Fruit fly (Drosophila melanogaster) whole organism, prepupa: ENCODE data around the gene CG7115.

ENCODE experiments used
- Blimp-1 ChIP-seq: fragments of 200-800 bp; sonication (Bioruptor generic); optimal IDR thresholded peaks from 3 replicates; lab custom pipeline; 2017; ENCODE audit warnings: missing biosample characterization, missing genetic modification characterization, mild to moderate bottlenecking, moderate library complexity, missing genetic modification reagents
- CG10631 ChIP-seq: fragments of 200-800 bp; sonication (Bioruptor generic); optimal IDR thresholded peaks from 2 replicates; lab custom pipeline; 2016; ENCODE audit warnings: missing biosample characterization, missing genetic modification characterization
- CG10669 ChIP-seq: fragments of 200-800 bp; sonication (Bioruptor generic); optimal IDR thresholded peaks from 3 replicates; lab custom pipeline; 2018; ENCODE audit warnings: missing biosample characterization, mild to moderate bottlenecking, missing genetic modification characterization, moderate library complexity
- CG11762 ChIP-seq: fragments of 200-800 bp; sonication (Bioruptor generic); optimal IDR thresholded peaks from 3 replicates; lab custom pipeline; 2016; ENCODE audit warnings: missing biosample characterization, missing genetic modification characterization; ENCODE audit not compliant: insufficient read depth
- CG11902 ChIP-seq: fragments of 200-800 bp; sonication (Bioruptor generic); optimal IDR thresholded peaks from 3 replicates; lab custom pipeline; 2016; ENCODE audit warnings: missing biosample characterization, missing genetic modification characterization
- CG15336 ChIP-seq: fragments of 200-800 bp; sonication (Bioruptor generic); IDR thresholded peaks from 2 replicates; pipeline ENCODE4 v1.3.6; 2022; ENCODE audit warnings: missing biosample characterization, missing genetic modification characterization
- CG1621 ChIP-seq: fragments of 200-800 bp; sonication (Bioruptor generic); optimal IDR thresholded peaks from 3 replicates; lab custom pipeline; 2018; ENCODE audit warnings: missing biosample characterization, mild to moderate bottlenecking, missing genetic modification characterization
- CG16779 ChIP-seq: fragments of 200-800 bp; sonication (Bioruptor generic); optimal IDR thresholded peaks from 3 replicates; lab custom pipeline; 2017; ENCODE audit warnings: missing biosample characterization, mild to moderate bottlenecking, missing genetic modification characterization
- CG3032 ChIP-seq: fragments of 200-800 bp; optimal IDR thresholded peaks from 2 replicates; lab custom pipeline; 2019; ENCODE audit warnings: missing biosample characterization, mild to moderate bottlenecking, missing genetic modification characterization, moderate library complexity
- CG31627 ChIP-seq: fragments of 200-800 bp; sonication (Bioruptor generic); optimal IDR thresholded peaks from 3 replicates; lab custom pipeline; 2016; ENCODE audit warnings: missing biosample characterization, missing genetic modification characterization
- CG32006 ChIP-seq: fragments of 200-800 bp; sonication (Bioruptor generic); optimal IDR thresholded peaks from 3 replicates; lab custom pipeline; 2017; ENCODE audit warnings: missing biosample characterization, mild to moderate bottlenecking, missing genetic modification characterization
- CG3919 ChIP-seq: fragments of 200-800 bp; sonication (Bioruptor generic); optimal IDR thresholded peaks from 3 replicates; lab custom pipeline; 2016; ENCODE audit warnings: missing biosample characterization, missing genetic modification characterization
- CG4318 ChIP-seq: fragments of 200-800 bp; sonication (Bioruptor generic); optimal IDR thresholded peaks from 3 replicates; lab custom pipeline; 2017; ENCODE audit warnings: missing biosample characterization, mild to moderate bottlenecking, missing genetic modification characterization
- CG6163 ChIP-seq: fragments of 200-800 bp; sonication (Bioruptor generic); IDR thresholded peaks from 3 replicates; pipeline ENCODE4 v1.3.6; 2022; ENCODE audit warnings: missing biosample characterization, missing genetic modification characterization
- CG6276 ChIP-seq: fragments of 200-800 bp; sonication (Bioruptor generic); optimal IDR thresholded peaks from 2 replicates; lab custom pipeline; 2017; ENCODE audit warnings: missing biosample characterization, mild to moderate bottlenecking, missing genetic modification characterization
- CG6808 ChIP-seq: fragments of 200-800 bp; sonication (Bioruptor generic); optimal IDR thresholded peaks from 3 replicates; lab custom pipeline; 2017; ENCODE audit warnings: missing biosample characterization, missing genetic modification characterization, mild to moderate bottlenecking, moderate library complexity, missing genetic modification reagents
- CG6854 ChIP-seq: fragments of 200-800 bp; sonication (Bioruptor generic); optimal IDR thresholded peaks from 2 replicates; lab custom pipeline; 2017; ENCODE audit warnings: missing biosample characterization, mild to moderate bottlenecking, missing genetic modification characterization
- CG7368 ChIP-seq: fragments of 200-800 bp; sonication (Bioruptor generic); optimal IDR thresholded peaks from 3 replicates; lab custom pipeline; 2016; ENCODE audit warnings: missing biosample characterization, missing genetic modification characterization
- CG8119 ChIP-seq: fragments of 200-800 bp; sonication (Bioruptor generic); IDR thresholded peaks from 3 replicates; pipeline ENCODE4 v1.3.6; 2022; ENCODE audit warnings: missing biosample characterization, missing genetic modification characterization
- CG8632 ChIP-seq: fragments of 200-800 bp; sonication (Bioruptor generic); optimal IDR thresholded peaks from 3 replicates; lab custom pipeline; 2016; ENCODE audit warnings: missing biosample characterization, missing genetic modification characterization
- CG9139 ChIP-seq: fragments of 200-800 bp; sonication (Bioruptor generic); optimal IDR thresholded peaks from 3 replicates; lab custom pipeline; 2017; ENCODE audit warnings: missing biosample characterization, mild to moderate bottlenecking, missing genetic modification characterization
- Eip75B ChIP-seq: fragments of 200-800 bp; sonication (Bioruptor generic); optimal IDR thresholded peaks from 3 replicates; lab custom pipeline; 2016; ENCODE audit warnings: missing biosample characterization, missing genetic modification characterization
- Eip78C ChIP-seq: fragments of 200-800 bp; sonication (Bioruptor generic); peaks from one replicate; lab custom pipeline; 2016; ENCODE audit warnings: missing biosample characterization, missing genetic modification characterization
- Ets21C ChIP-seq: fragments of 200-800 bp; sonication (Bioruptor generic); optimal IDR thresholded peaks from 3 replicates; lab custom pipeline; 2016; ENCODE audit warnings: missing biosample characterization, missing genetic modification characterization
- Ets96B ChIP-seq: fragments of 200-800 bp; optimal IDR thresholded peaks from 2 replicates; lab custom pipeline; 2019; ENCODE audit warnings: missing biosample characterization, mild to moderate bottlenecking, missing genetic modification characterization, moderate library complexity
- Hr38 ChIP-seq: sonication (Bioruptor generic); optimal IDR thresholded peaks from 2 replicates; lab custom pipeline; 2016; ENCODE audit warnings: missing biosample characterization, missing genetic modification characterization
- Hr4 ChIP-seq: fragments of 200-800 bp; sonication (Bioruptor generic); optimal IDR thresholded peaks from 3 replicates; lab custom pipeline; 2016; ENCODE audit warnings: missing biosample characterization, missing genetic modification characterization
- Lpt ChIP-seq: fragments of 200-800 bp; sonication (Bioruptor generic); optimal IDR thresholded peaks from 3 replicates; lab custom pipeline; 2016; ENCODE audit warnings: missing biosample characterization, missing genetic modification characterization
- Met ChIP-seq: fragments of 200-800 bp; sonication (Bioruptor generic); optimal IDR thresholded peaks from 3 replicates; lab custom pipeline; 2016; ENCODE audit warnings: missing biosample characterization, missing genetic modification characterization
- Smox ChIP-seq: fragments of 200-800 bp; sonication (Bioruptor generic); optimal IDR thresholded peaks from 3 replicates; lab custom pipeline; 2016; ENCODE audit warnings: missing biosample characterization, missing genetic modification characterization
- Sox102F ChIP-seq: fragments of 200-800 bp; sonication (Bioruptor generic); optimal IDR thresholded peaks from 2 replicates; lab custom pipeline; 2016; ENCODE audit warnings: missing biosample characterization, mild to moderate bottlenecking, missing genetic modification characterization
- achi ChIP-seq: fragments of 200-800 bp; sonication (Bioruptor generic); optimal IDR thresholded peaks from 3 replicates; lab custom pipeline; 2016; ENCODE audit warnings: missing biosample characterization, missing genetic modification characterization
- acj6 ChIP-seq: fragments of 200-800 bp; sonication (Bioruptor generic); optimal IDR thresholded peaks from 3 replicates; lab custom pipeline; 2016; ENCODE audit warnings: missing biosample characterization, missing genetic modification characterization
- cyc ChIP-seq: fragments of 200-800 bp; sonication (Bioruptor generic); optimal IDR thresholded peaks from 3 replicates; lab custom pipeline; 2016; ENCODE audit warnings: missing biosample characterization, missing genetic modification characterization
- dac ChIP-seq: fragments of 200-800 bp; sonication (Bioruptor generic); optimal IDR thresholded peaks from 2 replicates; lab custom pipeline; 2017; ENCODE audit warnings: missing biosample characterization, mild to moderate bottlenecking, missing genetic modification characterization
- dsx ChIP-seq: fragments of 200-800 bp; optimal IDR thresholded peaks from 3 replicates; lab custom pipeline; 2019; ENCODE audit warnings: missing biosample characterization, mild to moderate bottlenecking, missing genetic modification characterization, moderate library complexity; ENCODE audit not compliant: poor library complexity, severe bottlenecking
- eg ChIP-seq: fragments of 200-800 bp; sonication (Bioruptor generic); IDR thresholded peaks from 3 replicates; pipeline ENCODE4 v1.3.6; 2022; ENCODE audit warnings: missing biosample characterization, missing genetic modification characterization
- fkh ChIP-seq: fragments of 200-800 bp; sonication (Bioruptor generic); optimal IDR thresholded peaks from 3 replicates; lab custom pipeline; 2017; ENCODE audit warnings: missing biosample characterization, mild to moderate bottlenecking, missing genetic modification characterization, moderate library complexity
- lz ChIP-seq: fragments of 200-800 bp; sonication (Bioruptor generic); optimal IDR thresholded peaks from 3 replicates; lab custom pipeline; 2016; ENCODE audit warnings: missing biosample characterization, missing genetic modification characterization
- net ChIP-seq: fragments of 200-800 bp; sonication (Bioruptor generic); optimal IDR thresholded peaks from 3 replicates; lab custom pipeline; 2016; ENCODE audit warnings: missing biosample characterization, missing genetic modification characterization
- spab ChIP-seq: fragments of 200-800 bp; sonication (Bioruptor generic); optimal IDR thresholded peaks from 2 replicates; lab custom pipeline; 2017; ENCODE audit warnings: missing biosample characterization, mild to moderate bottlenecking, missing genetic modification characterization, missing genetic modification reagents
- ss ChIP-seq, 2 experiments: fragments of 200-800 bp; sonication (Bioruptor generic); optimal IDR thresholded peaks; 2 replicates in 1 of 2; 3 replicates in 1 of 2; lab custom pipeline; 2017 to 2018; ENCODE audit warnings: mild to moderate bottlenecking in 2 of 2, missing biosample characterization in 2 of 2, missing genetic modification characterization in 2 of 2, moderate library complexity in 1 of 2
- vri ChIP-seq: fragments of 200-800 bp; sonication (Bioruptor generic); optimal IDR thresholded peaks from 3 replicates; lab custom pipeline; 2016; ENCODE audit warnings: missing biosample characterization, mild to moderate bottlenecking, missing genetic modification characterization

Gene CG7115

DNA sequence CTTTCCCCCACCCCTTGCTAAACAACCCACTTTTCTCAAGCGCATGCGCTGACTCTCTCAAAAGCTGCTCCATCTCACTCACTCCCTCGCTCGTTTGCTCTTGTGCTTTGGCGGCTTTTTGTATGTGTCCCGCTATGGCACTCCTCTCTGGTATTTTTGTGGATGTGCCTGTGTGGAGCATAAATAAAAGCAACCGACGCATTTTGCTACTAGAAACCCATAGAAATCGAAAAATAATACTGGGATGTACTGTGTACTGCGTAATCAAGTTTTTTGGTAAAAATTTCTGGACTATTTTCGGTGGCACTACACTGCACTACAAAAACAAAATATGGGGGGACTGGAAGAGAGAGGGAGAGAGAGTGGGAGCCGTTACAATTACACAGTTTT, 11.3 kb upstream of the CG7115 start (continued):
- TF ChIP-seq Eip78C (GFP tag; lab: Kevin White, UChicago) (peak; percentile 73), Hr4 (GFP tag; lab: Kevin White, UChicago) (no peak), CG11762 (no peak), CG31627 (no peak), ss (GFP tag; optimal IDR thresholded peaks at IDR 0.05; lab: Kevin White, UChicago) (peak in 1 of 2 experiments; percentile 48), CG3919 (GFP tag; lab: Kevin White, UChicago) (no peak), fkh (GFP tag; lab: Kevin White, UChicago) (peak; percentile 93), Blimp-1 (GFP tag; lab: Kevin White, UChicago) (no peak), achi (GFP tag; lab: Kevin White, UChicago) (no peak), CG4318 (GFP tag; lab: Kevin White, UChicago) (no peak), CG10669 (GFP tag; lab: Kevin White, UChicago) (no peak), Smox (GFP tag; lab: Kevin White, UChicago) (no peak)

DNA sequence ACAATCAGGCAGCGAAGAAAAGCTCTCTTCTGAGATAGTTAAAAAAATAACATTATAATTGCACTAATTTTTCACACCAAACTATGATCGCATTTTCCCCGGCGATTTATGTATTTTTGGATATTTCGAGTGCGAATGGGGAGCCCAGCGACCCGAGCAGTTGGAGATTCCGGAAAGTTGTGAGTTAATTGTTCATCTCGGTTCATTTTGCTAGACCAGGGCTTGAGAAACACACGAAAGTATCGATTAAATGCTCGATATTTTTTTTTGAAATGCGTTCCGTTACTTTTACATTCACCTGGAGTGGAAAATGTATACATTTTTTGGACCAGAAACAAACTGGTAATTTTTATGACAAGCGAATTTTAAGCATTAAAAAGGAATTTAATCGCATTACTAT, 10.4 kb upstream of the CG7115 start, which contains the start of gene Cdc14:
Cdc14 (minus strand) TSS at position 185 of the 400 bp plus-strand sequence.
- TF ChIP-seq CG6163 (GFP tag; lab: Robert Waterston, UW) (peak; percentile 43; the same call in 2 of the 3 replicates), ss (GFP tag; optimal IDR thresholded peaks at IDR 0.05; lab: Kevin White, UChicago) (no peak), CG32006 (no peak), CG6276 (GFP tag; lab: Kevin White, UChicago) (no peak), vri (GFP tag; lab: Kevin White, UChicago) (no peak), CG15336 (GFP tag; lab: Robert Waterston, UW) (no peak), Eip75B (GFP tag; lab: Kevin White, UChicago) (no peak), CG3032 (tag; lab: Kevin White, UChicago) (no peak), Ets21C (GFP tag; lab: Kevin White, UChicago) (no peak), acj6 (GFP tag; lab: Kevin White, UChicago) (no peak), Met (GFP tag; lab: Kevin White, UChicago) (no peak), Blimp-1 (GFP tag; lab: Kevin White, UChicago) (no peak), fkh (GFP tag; lab: Kevin White, UChicago) (no peak), CG9139 (GFP tag; lab: Kevin White, UChicago) (peak; percentile 10), CG3919 (GFP tag; lab: Kevin White, UChicago) (peak; percentile 29), dsx (GFP tag; lab: Kevin White, UChicago) (peak; percentile 1), cyc (GFP tag; lab: Kevin White, UChicago) (no peak), spab (GFP tag; lab: Kevin White, UChicago) (no peak), Hr38 (GFP tag; lab: Kevin White, UChicago) (no peak), Sox102F (peak; percentile 51), CG8632 (no peak), CG6854 (peak; percentile 9), CG1621 (tag; lab: Kevin White, UChicago) (peak; percentile 95), CG16779 (tag; lab: Kevin White, UChicago) (no peak)

DNA sequence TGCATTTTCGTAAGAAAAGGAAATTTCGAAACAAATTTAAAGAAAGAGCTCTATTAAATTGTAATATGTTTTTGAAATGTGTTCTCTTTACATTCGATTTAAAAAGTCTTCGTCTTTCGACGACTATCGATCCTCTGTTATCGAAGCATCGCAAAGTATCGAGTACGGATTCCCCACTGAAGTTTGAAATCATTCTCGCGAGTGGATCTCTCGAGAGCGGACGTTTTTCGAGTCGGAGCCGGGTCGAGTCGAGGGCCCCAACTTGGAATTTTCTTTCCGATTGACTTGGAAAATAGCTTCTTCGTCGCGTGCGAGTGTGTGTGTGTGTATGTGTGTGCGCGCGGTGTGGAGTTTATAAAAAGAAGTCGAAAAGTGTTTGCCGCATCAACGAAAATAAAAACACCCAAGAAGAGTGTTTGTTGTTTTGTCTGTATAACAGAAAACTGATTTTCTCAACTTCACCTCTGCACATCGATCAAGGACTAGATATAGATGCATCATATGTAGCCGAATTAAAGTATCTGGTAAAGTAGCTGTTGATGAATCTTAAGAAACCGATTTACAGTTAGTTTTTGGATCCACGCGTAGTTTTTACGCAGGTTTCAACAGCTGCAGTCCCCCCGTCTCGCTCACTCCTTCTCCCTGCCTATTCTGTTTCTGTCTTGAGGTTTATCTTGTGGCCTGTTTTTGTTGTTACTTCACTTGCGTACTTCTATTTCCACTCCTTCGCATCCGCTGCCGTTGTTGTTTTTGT, 9.5 kb upstream of the CG7115 start, which contains the start of gene LanB1:
LanB1 (plus strand) TSS at position 190 of the 754 bp plus-strand sequence.
- TF ChIP-seq CG6276 (GFP tag; lab: Kevin White, UChicago) (peak; percentile 43), CG11762 (no peak), eg (GFP tag; lab: Robert Waterston, UW) (0 out of 3 replicates have a peak, but pooled peaks have one; percentile 40), CG7368 (GFP tag; lab: Kevin White, UChicago) (no peak), net (GFP tag; lab: Kevin White, UChicago) (no peak), CG15336 (GFP tag; lab: Robert Waterston, UW) (peak; percentile 45; the same call in 1 of the 2 replicates), Ets96B (no peak), ss (GFP tag; optimal IDR thresholded peaks at IDR 0.05; lab: Kevin White, UChicago) (peak; percentile 21 to 51), CG6808 (GFP tag; lab: Kevin White, UChicago) (peak; percentile 2), CG11902 (GFP tag; lab: Kevin White, UChicago) (no peak), CG6163 (GFP tag; lab: Robert Waterston, UW) (peak; percentile 64; the same call in 2 of the 3 replicates), CG10631 (GFP tag; lab: Kevin White, UChicago) (no peak), dac (GFP tag; lab: Kevin White, UChicago) (no peak), lz (GFP tag; lab: Kevin White, UChicago) (no peak), CG3919 (GFP tag; lab: Kevin White, UChicago) (peak; percentile 34), Eip78C (GFP tag; lab: Kevin White, UChicago) (no peak), Lpt (GFP tag; lab: Kevin White, UChicago) (peak; percentile 44), CG6854 (peak; percentile 39), Ets21C (GFP tag; lab: Kevin White, UChicago) (no peak), fkh (GFP tag; lab: Kevin White, UChicago) (peak; percentile 31), CG8119 (GFP tag; lab: Robert Waterston, UW) (peak; percentile 47; the same call in 1 of the 3 replicates)
